Worm (Caenorhabditis elegans) whole organism, L4 larva: Measurements from ENCODE around the gene srd-15.

Experiments used
- F37D6.2 ChIP-seq: sonication (generic microtip); optimal IDR thresholded peaks from 2 replicates; lab custom pipeline; 2016; ENCODE audit warnings: mild to moderate bottlenecking, missing genetic modification characterization, missing compliant biosample characterization
- F49E8.2 ChIP-seq: sonication (generic microtip); optimal IDR thresholded peaks from 2 replicates; lab custom pipeline; 2016; ENCODE audit warnings: missing compliant biosample characterization, mild to moderate bottlenecking, missing genetic modification characterization, borderline replicate concordance
- T20F7.1 ChIP-seq: fragments of 200-800 bp; sonication (Bioruptor generic); optimal IDR thresholded peaks from 2 replicates; lab custom pipeline; 2018; ENCODE audit warnings: mild to moderate bottlenecking, missing genetic modification characterization, missing compliant biosample characterization
- Y75B8A.6 ChIP-seq: fragments of 200-800 bp; sonication (Bioruptor generic); IDR thresholded peaks from 2 replicates; pipeline ENCODE4 v1.3.6; 2022; ENCODE audit warnings: missing genetic modification reagents, missing genetic modification characterization, missing compliant biosample characterization
- ZK337.2 ChIP-seq: fragments of 200-800 bp; sonication (Bioruptor generic); IDR thresholded peaks from 2 replicates; pipeline ENCODE4 v1.3.6; 2022; ENCODE audit warnings: missing genetic modification reagents, missing genetic modification characterization, missing compliant biosample characterization
- aha-1 ChIP-seq: fragments of 150-350 bp; peaks from one replicate; lab custom pipeline; 2014; ENCODE audit warnings: missing biosample characterization, missing genetic modification characterization
- ama-1 ChIP-seq: fragments of 150-350 bp; optimal IDR thresholded peaks from 2 replicates; lab custom pipeline; 2014; ENCODE audit warnings: inconsistent platforms, mixed read lengths
- ceh-20 ChIP-seq: fragments of 200-800 bp; sonication (Bioruptor generic); IDR thresholded peaks from 2 replicates; pipeline ENCODE4 v1.3.6; 2022; ENCODE audit warnings: missing genetic modification reagents, missing genetic modification characterization, missing compliant biosample characterization
- daf-19 ChIP-seq: fragments of 200-800 bp; sonication (Bioruptor generic); conservative IDR thresholded peaks from 2 replicates; pipeline ENCODE4 v1.3.6; 2022; ENCODE audit warnings: missing genetic modification characterization, missing compliant biosample characterization
- daf-8 ChIP-seq: fragments of 200-800 bp; sonication (Bioruptor generic); IDR thresholded peaks from 2 replicates; pipeline ENCODE4 v1.3.6; 2022; ENCODE audit warnings: missing genetic modification characterization, missing compliant biosample characterization
- dmd-9 ChIP-seq: fragments of 200-800 bp; sonication (Bioruptor generic); IDR thresholded peaks from 2 replicates; pipeline ENCODE4 v1.3.6; 2022; ENCODE audit warnings: missing genetic modification reagents, missing genetic modification characterization, missing compliant biosample characterization
- egl-43 ChIP-seq: fragments of 200-800 bp; sonication (Bioruptor generic); IDR thresholded peaks from 2 replicates; pipeline ENCODE4 v1.3.6; 2022; ENCODE audit warnings: missing genetic modification reagents, missing genetic modification characterization, missing compliant biosample characterization
- fkh-10 ChIP-seq: fragments of 150-350 bp; optimal IDR thresholded peaks from 2 replicates; lab custom pipeline; 2014; ENCODE audit warnings: missing biosample characterization, missing genetic modification reagents, missing genetic modification characterization
- jun-1 ChIP-seq: fragments of 150-350 bp; optimal IDR thresholded peaks from 2 replicates; lab custom pipeline; 2014; ENCODE audit warnings: missing biosample characterization, missing genetic modification reagents, missing genetic modification characterization
- lin-1 ChIP-seq: fragments of 200-800 bp; sonication (Bioruptor generic); IDR thresholded peaks from 2 replicates; pipeline ENCODE4 v1.3.6; 2022; ENCODE audit warnings: missing genetic modification reagents, missing genetic modification characterization, missing compliant biosample characterization
- lin-38 ChIP-seq: fragments of 200-800 bp; sonication (Bioruptor generic); IDR thresholded peaks from 2 replicates; pipeline ENCODE4 v1.3.6; 2022; ENCODE audit warnings: missing genetic modification reagents, missing genetic modification characterization, missing compliant biosample characterization
- lin-39 ChIP-seq: fragments of 150-350 bp; optimal IDR thresholded peaks from 2 replicates; lab custom pipeline; 2014; ENCODE audit warnings: missing biosample characterization, missing genetic modification reagents, missing genetic modification characterization
- mdt-29 ChIP-seq: fragments of 200-800 bp; sonication (Bioruptor generic); IDR thresholded peaks from 2 replicates; pipeline ENCODE4 v1.3.6; 2022; ENCODE audit warnings: missing genetic modification reagents, missing genetic modification characterization, missing compliant biosample characterization
- mep-1 ChIP-seq: fragments of 150-350 bp; sonication (generic microtip); optimal IDR thresholded peaks from 3 replicates; lab custom pipeline; 2014; ENCODE audit warnings: missing biosample characterization, missing genetic modification characterization
- mes-2 ChIP-seq: sonication (generic microtip); optimal IDR thresholded peaks from 2 replicates; lab custom pipeline; 2016; ENCODE audit warnings: missing genotype, mild to moderate bottlenecking, missing genetic modification characterization, missing compliant biosample characterization; ENCODE audit not compliant: poor library complexity, severe bottlenecking
- mxl-3 ChIP-seq: fragments of 200-800 bp; sonication (Bioruptor generic); optimal IDR thresholded peaks from 2 replicates; lab custom pipeline; 2018; ENCODE audit warnings: mild to moderate bottlenecking, missing genetic modification characterization, missing compliant biosample characterization
- nhr-25 ChIP-seq: sonication (generic microtip); optimal IDR thresholded peaks from 2 replicates; lab custom pipeline; 2017; ENCODE audit warnings: missing genetic modification characterization, mild to moderate bottlenecking, missing compliant biosample characterization, antibody characterized with exemption, moderate library complexity, borderline replicate concordance; ENCODE audit not compliant: insufficient read depth
- pqm-1 ChIP-seq: sonication (generic microtip); optimal IDR thresholded peaks from 2 replicates; lab custom pipeline; 2017; ENCODE audit warnings: missing biosample characterization, missing genetic modification characterization
- spr-3 ChIP-seq: fragments of 200-800 bp; sonication (Bioruptor generic); optimal IDR thresholded peaks from 2 replicates; lab custom pipeline; 2018; ENCODE audit warnings: mild to moderate bottlenecking, missing genetic modification characterization, missing compliant biosample characterization
- unc-62 ChIP-seq, 3 experiments: fragments of 150-350 bp in 1 of 3; sonication (generic microtip); optimal IDR thresholded peaks in 2 of 3; peaks in 1 of 3; 1 replicate in 1 of 3; 2 replicates in 2 of 3; lab custom pipeline; 2014 to 2017; ENCODE audit warnings: missing biosample characterization in 3 of 3, missing genetic modification characterization in 3 of 3, missing genetic modification reagents in 3 of 3, missing genotype in 1 of 3
- vab-7 ChIP-seq: fragments of 200-800 bp; sonication (Bioruptor generic); IDR thresholded peaks from 2 replicates; pipeline ENCODE4 v1.3.6; 2022; ENCODE audit warnings: missing genetic modification reagents, missing genetic modification characterization, missing compliant biosample characterization
- zfp-3 ChIP-seq: fragments of 200-800 bp; sonication (Bioruptor generic); conservative IDR thresholded peaks from 2 replicates; pipeline ENCODE4 v1.3.6; 2022; ENCODE audit warnings: missing genetic modification reagents, missing genetic modification characterization, missing compliant biosample characterization
- zip-2 ChIP-seq: fragments of 150-350 bp; optimal IDR thresholded peaks from 2 replicates; lab custom pipeline; 2014; ENCODE audit warnings: missing biosample characterization, missing genetic modification characterization
- ztf-11 ChIP-seq: fragments of 150-350 bp; optimal IDR thresholded peaks from 2 replicates; lab custom pipeline; 2014; ENCODE audit warnings: missing biosample characterization, missing genetic modification characterization

The srd-15 gene

DNA sequence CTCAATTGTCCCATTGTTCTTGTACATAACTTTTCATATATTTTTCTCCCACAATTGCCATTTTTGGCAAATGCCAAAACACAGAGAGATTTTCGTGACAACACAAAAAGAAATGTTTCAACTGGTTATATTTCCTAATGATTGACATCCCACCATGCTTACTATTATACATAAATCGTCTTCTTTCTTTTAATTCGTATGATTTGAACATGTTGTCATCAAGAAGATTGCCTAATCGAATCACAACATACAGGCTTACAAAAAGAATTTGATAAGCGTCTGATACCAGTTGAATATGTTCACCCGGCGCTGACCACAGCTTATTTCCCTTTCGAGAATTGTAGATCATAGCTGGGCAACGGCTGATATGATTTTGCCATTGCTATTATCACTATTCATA is 11.1 kb downstream of the srd-15 start, which contains the start of gene grd-9:
Gene grd-9 (plus strand): TSS at position 301 of the 400 bp plus-strand sequence.
- TF ChIP-seq nhr-25 (tag; lab: Kevin White, UChicago) (no peak), lin-1 (GFP tag; lab: Robert Waterston, UW) (no peak), mep-1 (tag; lab: Kevin White, UChicago) (no peak), ztf-11 (tag; lab: Kevin White, UChicago) (no peak), lin-39 (no peak), ZK337.2 (no peak)

DNA sequence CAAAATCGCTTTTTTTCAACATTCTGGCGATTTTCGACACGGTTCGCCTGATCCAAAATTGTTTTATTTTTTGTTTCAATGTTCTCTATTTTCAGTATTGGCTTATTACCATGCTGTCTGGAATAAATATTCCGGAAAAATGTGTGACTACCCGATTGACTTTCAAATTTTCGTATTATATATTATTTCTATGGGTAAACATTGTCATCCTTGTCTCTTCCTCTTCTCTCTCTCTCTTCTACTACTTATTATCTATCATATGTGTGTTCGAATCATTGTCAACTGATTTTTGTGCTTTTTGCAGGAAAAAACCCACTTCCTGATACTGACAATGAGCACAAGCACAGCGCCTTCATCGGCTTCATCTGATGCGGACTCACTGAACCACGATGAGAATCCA is 13.1 kb downstream of the srd-15 start, which contains the start of gene C04E6.7:
Gene C04E6.7 (plus strand): TSS at position 301 of the 400 bp plus-strand sequence.
- no peak for TF ChIP-seq daf-19 (GFP tag; lab: Robert Waterston, UW)
- no peak for TF ChIP-seq jun-1
- TF ChIP-seq zip-2 (tag; lab: Kevin White, UChicago) = no peak
- TF ChIP-seq F37D6.2 (tag; lab: Kevin White, UChicago) = no peak
- TF ChIP-seq spr-3 (GFP tag; lab: Kevin White, UChicago) = no peak
- TF ChIP-seq dmd-9 = no peak
- TF ChIP-seq lin-38 (GFP tag; lab: Robert Waterston, UW) = no peak
- TF ChIP-seq, all 104 proteins: peak for 0

DNA sequence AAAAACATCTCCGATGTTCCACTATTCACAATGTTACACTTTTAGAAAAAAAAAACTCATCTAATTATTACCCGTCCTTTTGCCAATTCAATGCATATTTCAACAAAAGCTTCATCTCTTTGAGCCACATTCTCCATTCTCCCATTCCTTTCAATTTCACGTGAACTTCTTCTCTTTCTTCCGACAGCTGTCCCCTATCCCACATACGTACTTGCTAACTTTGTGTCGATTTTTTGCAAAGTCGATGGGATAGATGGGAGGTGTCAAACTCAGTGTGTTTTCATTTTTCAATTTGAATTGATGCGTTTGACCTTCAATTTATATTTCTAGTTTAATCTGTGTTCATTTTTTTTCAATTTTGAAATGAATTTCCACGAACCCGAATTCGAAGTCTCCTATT is 14.9 kb downstream of the srd-15 start:
- TF ChIP-seq aha-1 = peak; percentile 90
- no peak for TF ChIP-seq pqm-1 (tag; lab: Kevin White, UChicago)
- TF ChIP-seq unc-62 (GFP tag; optimal IDR thresholded peaks at IDR 0.05 in 1 of 2; lab: Kevin White, UChicago) = peak in 1 of 2 experiments; percentile 17
- no peak for TF ChIP-seq unc-62 (tag; optimal IDR thresholded peaks at IDR 0.05; lab: Kevin White, UChicago)

DNA sequence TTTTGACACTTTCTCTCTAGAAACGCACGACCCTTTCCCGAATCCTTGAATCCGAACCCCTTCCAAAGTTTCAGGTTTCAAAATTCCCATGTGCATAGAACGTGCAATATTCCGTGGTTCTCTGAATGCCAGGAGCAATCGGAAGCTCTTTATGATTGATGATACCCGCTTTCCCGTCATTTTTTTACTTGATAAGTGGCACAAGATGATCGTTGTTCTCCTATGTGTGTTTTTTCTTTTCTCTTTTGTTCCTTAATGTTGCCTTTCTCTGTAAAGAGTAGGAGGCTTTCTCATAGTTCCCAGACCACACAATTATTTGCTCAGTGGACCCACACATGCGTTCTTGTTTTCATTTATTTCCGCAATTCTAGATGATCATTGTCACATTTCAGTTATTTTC is 17.3 kb downstream of the srd-15 start:
- peak; percentile 45; the same call in 1 of the 2 replicates for TF ChIP-seq ceh-20 (GFP tag; lab: Robert Waterston, UW)
- no peak for TF ChIP-seq vab-7 (GFP tag; lab: Robert Waterston, UW)
- TF ChIP-seq unc-62 (GFP tag; optimal IDR thresholded peaks at IDR 0.05 in 1 of 2; lab: Kevin White, UChicago) = peak in 1 of 2 experiments; percentile 25
- TF ChIP-seq unc-62 (tag; optimal IDR thresholded peaks at IDR 0.05; lab: Kevin White, UChicago) = no peak
- TF ChIP-seq egl-43 (GFP tag; lab: Robert Waterston, UW) = no peak
- TF ChIP-seq, all 104 proteins: peak for 2

DNA sequence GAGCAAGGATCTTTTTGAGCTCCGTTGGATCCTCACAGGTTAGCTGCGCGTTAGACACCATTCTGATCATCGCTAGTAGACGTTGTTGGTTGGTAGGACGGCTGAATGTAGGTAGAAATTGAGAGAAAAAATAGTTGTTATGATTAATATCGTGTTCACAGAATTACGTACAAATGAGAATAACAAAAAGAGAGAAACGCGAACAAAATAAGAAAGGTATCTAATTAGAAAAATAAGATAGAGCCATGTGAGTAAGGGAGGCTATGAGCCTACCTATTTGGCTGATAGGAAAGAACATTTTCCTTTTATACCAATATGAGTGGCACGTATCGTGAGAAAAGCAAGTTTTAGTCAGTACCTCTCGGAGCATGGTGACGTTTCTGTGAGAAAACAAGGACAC is 22.4 kb downstream of the srd-15 start, which contains the start of gene C04E6.8:
Gene C04E6.8 (minus strand): TSS at position 101 of the 400 bp plus-strand sequence.
- TF ChIP-seq ama-1 (no peak), fkh-10 (GFP tag; lab: Kevin White, UChicago) (no peak), spr-3 (GFP tag; lab: Kevin White, UChicago) (no peak), mdt-29 (GFP tag; lab: Robert Waterston, UW) (no peak), daf-8 (GFP tag; lab: Robert Waterston, UW) (no peak), dmd-9 (no peak), F49E8.2 (tag; lab: Kevin White, UChicago) (no peak), zfp-3 (no peak), T20F7.1 (GFP tag; lab: Kevin White, UChicago) (no peak)

DNA sequence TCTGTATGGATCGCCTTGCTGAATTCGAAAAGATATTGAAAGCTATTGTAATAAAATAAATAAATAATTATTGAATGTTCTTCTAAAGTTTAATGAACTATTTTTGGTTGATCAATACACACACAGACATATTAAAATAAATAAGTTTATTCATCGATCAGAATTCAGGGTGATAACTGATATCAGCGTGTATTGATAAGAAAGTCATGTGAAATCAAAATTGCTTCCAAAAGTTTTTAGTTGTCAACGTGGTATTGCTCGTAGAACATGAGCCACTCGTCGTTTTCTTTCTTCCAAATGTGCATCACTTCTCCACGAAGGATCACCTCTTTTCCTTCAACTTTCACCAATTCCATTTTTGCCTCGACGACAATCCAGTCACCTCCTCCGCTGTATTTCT is 23.7 kb downstream of the srd-15 start:
- TF ChIP-seq daf-19 (GFP tag; lab: Robert Waterston, UW) = no peak
- no peak for TF ChIP-seq mxl-3 (GFP tag; lab: Kevin White, UChicago)
- peak; percentile 2 for TF ChIP-seq pqm-1 (tag; lab: Kevin White, UChicago)

DNA sequence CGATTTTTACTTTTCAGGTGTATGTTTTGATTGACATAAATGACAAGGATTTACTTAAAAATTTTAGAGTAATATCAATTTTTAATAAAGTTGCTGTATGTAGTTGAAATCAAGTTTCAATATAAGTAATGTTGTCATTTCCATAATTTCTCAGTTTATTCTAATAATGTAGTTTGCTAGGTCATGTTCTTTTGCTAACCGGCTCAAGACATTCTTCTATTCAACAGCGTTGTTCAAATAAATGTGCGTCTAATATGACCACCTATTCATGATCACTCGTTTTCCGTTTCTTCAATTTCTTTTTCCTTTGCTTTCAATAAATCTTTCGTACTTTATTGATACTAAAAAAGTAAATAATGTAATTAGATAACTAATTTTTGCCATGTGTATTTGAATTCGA is 26.1 kb downstream of the srd-15 start, which contains the start of gene C02G6.3:
Gene C02G6.3 (plus strand): TSS at position 301 of the 400 bp plus-strand sequence.
- TF ChIP-seq aha-1 (no peak), mes-2 (no peak), Y75B8A.6 (no peak), T20F7.1 (GFP tag; lab: Kevin White, UChicago) (no peak)
